Worm (Caenorhabditis elegans) whole organism, L4/young adult: ENCODE measurements around the gene pho-12.

Experiments
- W03F9.2 ChIP-seq: fragments of 150-350 bp; optimal IDR thresholded peaks from 2 replicates; lab custom pipeline; 2014; ENCODE audit warnings: missing biosample characterization, missing genetic modification characterization
- dao-5 ChIP-seq: sonication (generic microtip); optimal IDR thresholded peaks from 2 replicates; lab custom pipeline; 2016; ENCODE audit warnings: missing genotype, missing genetic modification characterization, moderate library complexity, missing compliant biosample characterization
- him-1 ChIP-seq: sonication (generic microtip); optimal IDR thresholded peaks from 2 replicates; lab custom pipeline; 2016; ENCODE audit warnings: missing genotype, missing genetic modification reagents, missing genetic modification characterization, missing compliant biosample characterization

ce11 chrII:5092362-5093281 lies 32.0 kb upstream of the pho-12 start, which contains the start of gene C04G6.2:
- no peak for TF ChIP-seq him-1 (tag; lab: Kevin White, UChicago)
- TF ChIP-seq W03F9.2 = no peak
- TF ChIP-seq dao-5 (tag; lab: Kevin White, UChicago) = no peak
